Worm (Caenorhabditis elegans) whole organism, late embryonic: ENCODE data around the gene C24H12.1.
"Not testable (repeated sequence)": the region's sequence is repeated elsewhere in the genome, so short reads cannot be mapped to it uniquely, and the experiment has no call there.

ENCODE experiments used
- dmd-4 ChIP-seq: sonication (generic microtip); optimal IDR thresholded peaks from 2 replicates; lab custom pipeline; 2016; ENCODE audit warnings: borderline replicate concordance, missing genetic modification characterization, missing compliant biosample characterization
- nfya-1 ChIP-seq: sonication (generic microtip); optimal IDR thresholded peaks from 2 replicates; lab custom pipeline; 2017; ENCODE audit warnings: missing genetic modification characterization, mild to moderate bottlenecking, missing compliant biosample characterization, antibody characterized with exemption, moderate library complexity
- pha-4 ChIP-seq: fragments of 150-350 bp; optimal IDR thresholded peaks from 2 replicates; lab custom pipeline; 2018; ENCODE audit warnings: missing biosample characterization, missing genetic modification reagents, missing genetic modification characterization
- rnt-1 ChIP-seq: sonication (generic microtip); optimal IDR thresholded peaks from 2 replicates; lab custom pipeline; 2016; ENCODE audit warnings: missing genetic modification characterization, missing compliant biosample characterization
- tbx-2 ChIP-seq: sonication (generic microtip); optimal IDR thresholded peaks from 2 replicates; lab custom pipeline; 2016; ENCODE audit warnings: missing genetic modification characterization, missing compliant biosample characterization
- unc-42 ChIP-seq: sonication (generic microtip); optimal IDR thresholded peaks from 2 replicates; lab custom pipeline; 2016; ENCODE audit warnings: missing genotype, missing genetic modification characterization, missing compliant biosample characterization

DNA sequence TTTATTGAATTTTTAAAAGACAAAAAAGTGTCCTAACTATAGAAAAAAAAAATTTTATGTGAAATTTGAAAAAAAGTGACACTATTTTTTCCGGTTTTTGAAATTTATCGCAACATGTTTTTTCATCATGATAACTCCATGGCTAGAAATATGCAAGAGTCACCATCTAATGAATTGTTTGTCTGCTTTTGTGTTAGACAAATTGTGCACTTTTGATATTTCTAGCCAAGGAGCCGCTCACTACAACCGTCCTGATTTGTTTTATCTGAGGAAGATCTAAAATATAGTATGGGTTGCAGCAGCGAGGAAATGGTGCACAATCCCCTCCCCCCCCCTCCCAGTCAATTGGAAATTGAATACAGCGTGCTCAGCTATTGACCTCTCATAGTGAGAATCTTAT is 13.4 kb downstream of the C24H12.1 start, which contains the start of gene W10D9.1:
- not testable (repeated sequence) for TF ChIP-seq tbx-2 (tag; lab: Kevin White, UChicago); rnt-1 (tag; lab: Kevin White, UChicago); nfya-1 (tag; lab: Kevin White, UChicago); dmd-4; pha-4 (tag; lab: Kevin White, UChicago); unc-42 (tag; lab: Kevin White, UChicago)
